Worm (Caenorhabditis elegans) whole organism, L4 larva: ENCODE data around the gene Y62H9A.8.

ENCODE experiments used
- F26F4.8 ChIP-seq: fragments of 200-800 bp; sonication (Bioruptor generic); conservative IDR thresholded peaks from 2 replicates; pipeline ENCODE4 v1.3.6; 2022; ENCODE audit warnings: missing genetic modification characterization, missing compliant biosample characterization
- R02D3.7 ChIP-seq: fragments of 150-350 bp; sonication (generic microtip); optimal IDR thresholded peaks from 3 replicates; lab custom pipeline; 2014; ENCODE audit warnings: missing biosample characterization, missing genetic modification characterization
- Y5F2A.4 ChIP-seq: fragments of 200-800 bp; sonication (Bioruptor generic); optimal IDR thresholded peaks from 2 replicates; lab custom pipeline; 2018; ENCODE audit warnings: mild to moderate bottlenecking, missing genetic modification characterization, missing compliant biosample characterization
- ZK337.2 ChIP-seq: fragments of 200-800 bp; sonication (Bioruptor generic); IDR thresholded peaks from 2 replicates; pipeline ENCODE4 v1.3.6; 2022; ENCODE audit warnings: missing genetic modification reagents, missing genetic modification characterization, missing compliant biosample characterization
- aha-1 ChIP-seq: fragments of 150-350 bp; peaks from one replicate; lab custom pipeline; 2014; ENCODE audit warnings: missing biosample characterization, missing genetic modification characterization
- ama-1 ChIP-seq: fragments of 150-350 bp; optimal IDR thresholded peaks from 2 replicates; lab custom pipeline; 2014; ENCODE audit warnings: inconsistent platforms, mixed read lengths
- arid-1 ChIP-seq: fragments of 200-800 bp; sonication (Bioruptor generic); conservative IDR thresholded peaks from 2 replicates; pipeline ENCODE4 v1.3.6; 2022; ENCODE audit warnings: missing genetic modification reagents, missing genetic modification characterization, missing compliant biosample characterization
- ceh-20 ChIP-seq: fragments of 200-800 bp; sonication (Bioruptor generic); IDR thresholded peaks from 2 replicates; pipeline ENCODE4 v1.3.6; 2022; ENCODE audit warnings: missing genetic modification reagents, missing genetic modification characterization, missing compliant biosample characterization
- ceh-28 ChIP-seq: fragments of 150-350 bp; optimal IDR thresholded peaks from 2 replicates; lab custom pipeline; 2014; ENCODE audit warnings: missing biosample characterization, missing genetic modification reagents, missing genetic modification characterization
- ceh-32 ChIP-seq: sonication (generic microtip); optimal IDR thresholded peaks from 2 replicates; lab custom pipeline; 2016; ENCODE audit warnings: mild to moderate bottlenecking, missing genetic modification characterization, missing compliant biosample characterization; ENCODE audit not compliant: poor library complexity
- ceh-44 ChIP-seq: fragments of 200-800 bp; sonication (Bioruptor generic); IDR thresholded peaks from 2 replicates; pipeline ENCODE4 v1.3.6; 2022; ENCODE audit warnings: missing genetic modification reagents, missing genetic modification characterization, missing compliant biosample characterization
- ceh-62 ChIP-seq: sonication (generic microtip); optimal IDR thresholded peaks from 2 replicates; lab custom pipeline; 2017; ENCODE audit warnings: missing biosample characterization, missing genetic modification characterization
- ces-1 ChIP-seq: fragments of 150-350 bp; sonication (generic microtip); optimal IDR thresholded peaks from 4 replicates; lab custom pipeline; 2014; ENCODE audit warnings: missing biosample characterization, missing genetic modification reagents, missing genetic modification characterization
- dmd-8 ChIP-seq: fragments of 200-800 bp; sonication (Bioruptor generic); IDR thresholded peaks from 2 replicates; pipeline ENCODE4 v1.3.6; 2022; ENCODE audit warnings: missing genetic modification characterization, missing compliant biosample characterization
- egl-27 ChIP-seq: sonication (generic microtip); optimal IDR thresholded peaks from 3 replicates; lab custom pipeline; 2017; ENCODE audit warnings: missing biosample characterization, missing genetic modification reagents, missing genetic modification characterization
- fos-1 ChIP-seq: fragments of 150-350 bp; optimal IDR thresholded peaks from 2 replicates; lab custom pipeline; 2014; ENCODE audit warnings: missing biosample characterization, missing genetic modification characterization
- gei-8 ChIP-seq: fragments of 200-800 bp; sonication (Bioruptor generic); optimal IDR thresholded peaks from 2 replicates; lab custom pipeline; 2018; ENCODE audit warnings: mild to moderate bottlenecking, missing genetic modification characterization, missing compliant biosample characterization
- jun-1 ChIP-seq: fragments of 150-350 bp; optimal IDR thresholded peaks from 2 replicates; lab custom pipeline; 2014; ENCODE audit warnings: missing biosample characterization, missing genetic modification reagents, missing genetic modification characterization
- lin-13 ChIP-seq: fragments of 150-350 bp; optimal IDR thresholded peaks from 2 replicates; lab custom pipeline; 2014; ENCODE audit warnings: missing biosample characterization, missing genetic modification reagents, missing genetic modification characterization
- lir-3 ChIP-seq: sonication (generic microtip); optimal IDR thresholded peaks from 2 replicates; lab custom pipeline; 2016; ENCODE audit warnings: mild to moderate bottlenecking, missing genetic modification characterization, missing compliant biosample characterization
- mdt-29 ChIP-seq: fragments of 200-800 bp; sonication (Bioruptor generic); IDR thresholded peaks from 2 replicates; pipeline ENCODE4 v1.3.6; 2022; ENCODE audit warnings: missing genetic modification reagents, missing genetic modification characterization, missing compliant biosample characterization
- mep-1 ChIP-seq: fragments of 150-350 bp; sonication (generic microtip); optimal IDR thresholded peaks from 3 replicates; lab custom pipeline; 2014; ENCODE audit warnings: missing biosample characterization, missing genetic modification characterization
- mxl-3 ChIP-seq: fragments of 200-800 bp; sonication (Bioruptor generic); optimal IDR thresholded peaks from 2 replicates; lab custom pipeline; 2018; ENCODE audit warnings: mild to moderate bottlenecking, missing genetic modification characterization, missing compliant biosample characterization
- nhr-102 ChIP-seq: sonication (generic microtip); optimal IDR thresholded peaks from 2 replicates; lab custom pipeline; 2016; ENCODE audit warnings: mild to moderate bottlenecking, missing genetic modification characterization, moderate library complexity, missing compliant biosample characterization
- nhr-111 ChIP-seq: fragments of 200-800 bp; sonication (Bioruptor generic); optimal IDR thresholded peaks from 2 replicates; lab custom pipeline; 2018; ENCODE audit warnings: mild to moderate bottlenecking, missing genetic modification characterization, missing compliant biosample characterization
- nhr-237 ChIP-seq: sonication (generic microtip); optimal IDR thresholded peaks from 2 replicates; lab custom pipeline; 2017; ENCODE audit warnings: missing biosample characterization, missing genetic modification characterization
- nhr-48 ChIP-seq: sonication (generic microtip); optimal IDR thresholded peaks from 2 replicates; lab custom pipeline; 2016; ENCODE audit warnings: mild to moderate bottlenecking, missing genetic modification characterization, missing compliant biosample characterization
- nhr-77 ChIP-seq: fragments of 150-350 bp; optimal IDR thresholded peaks from 2 replicates; lab custom pipeline; 2014; ENCODE audit warnings: missing biosample characterization, missing genetic modification characterization
- pha-4 ChIP-seq, 2 experiments: fragments of 150-350 bp in 1 of 2; fragments of 200-800 bp in 1 of 2; sonication (Bioruptor generic) in 1 of 2; IDR thresholded peaks in 1 of 2; optimal IDR thresholded peaks in 1 of 2; 2 replicates each; pipeline versions ENCODE4 v1.3.6 to Lab custom; 2014 to 2022; ENCODE audit warnings: missing genetic modification characterization in 2 of 2, missing genetic modification reagents in 2 of 2, missing biosample characterization in 1 of 2, missing compliant biosample characterization in 1 of 2
- php-3 ChIP-seq: fragments of 200-800 bp; sonication (Bioruptor generic); IDR thresholded peaks from 2 replicates; pipeline ENCODE4 v1.3.6; 2022; ENCODE audit warnings: missing genetic modification reagents, missing genetic modification characterization, missing compliant biosample characterization
- pqm-1 ChIP-seq: sonication (generic microtip); optimal IDR thresholded peaks from 2 replicates; lab custom pipeline; 2017; ENCODE audit warnings: missing biosample characterization, missing genetic modification characterization
- rbr-2 ChIP-seq: sonication (generic microtip); optimal IDR thresholded peaks from 2 replicates; lab custom pipeline; 2016; ENCODE audit warnings: missing genotype, missing genetic modification characterization, missing compliant biosample characterization
- saeg-2 ChIP-seq: fragments of 200-800 bp; sonication (Bioruptor generic); IDR thresholded peaks from 2 replicates; pipeline ENCODE4 v1.3.6; 2022; ENCODE audit warnings: missing genetic modification reagents, missing genetic modification characterization, missing compliant biosample characterization
- set-16 ChIP-seq: fragments of 200-800 bp; sonication (Bioruptor generic); IDR thresholded peaks from 2 replicates; pipeline ENCODE4 v1.3.6; 2022; ENCODE audit warnings: missing genetic modification reagents, missing genetic modification characterization, missing compliant biosample characterization
- snpc-4 ChIP-seq: fragments of 150-350 bp; optimal IDR thresholded peaks from 2 replicates; lab custom pipeline; 2014; ENCODE audit warnings: missing biosample characterization, missing genetic modification characterization
- spr-3 ChIP-seq: fragments of 200-800 bp; sonication (Bioruptor generic); optimal IDR thresholded peaks from 2 replicates; lab custom pipeline; 2018; ENCODE audit warnings: mild to moderate bottlenecking, missing genetic modification characterization, missing compliant biosample characterization
- tra-1 ChIP-seq: fragments of 200-800 bp; sonication (Bioruptor generic); IDR thresholded peaks from 2 replicates; pipeline ENCODE4 v1.3.6; 2022; ENCODE audit warnings: missing genetic modification reagents, missing genetic modification characterization, missing compliant biosample characterization
- unc-62 ChIP-seq, 3 experiments: fragments of 150-350 bp in 1 of 3; sonication (generic microtip); optimal IDR thresholded peaks in 2 of 3; peaks in 1 of 3; 1 replicate in 1 of 3; 2 replicates in 2 of 3; lab custom pipeline; 2014 to 2017; ENCODE audit warnings: missing biosample characterization in 3 of 3, missing genetic modification characterization in 3 of 3, missing genetic modification reagents in 3 of 3, missing genotype in 1 of 3
- zag-1 ChIP-seq: fragments of 150-350 bp; optimal IDR thresholded peaks from 2 replicates; lab custom pipeline; 2014; ENCODE audit warnings: missing biosample characterization, missing genetic modification characterization
- zip-2 ChIP-seq: fragments of 150-350 bp; optimal IDR thresholded peaks from 2 replicates; lab custom pipeline; 2014; ENCODE audit warnings: missing biosample characterization, missing genetic modification characterization
- ztf-7 ChIP-seq: fragments of 150-350 bp; optimal IDR thresholded peaks from 2 replicates; lab custom pipeline; 2014; ENCODE audit warnings: missing biosample characterization, missing genetic modification characterization

Y62H9A.8 gene

ce11 chrX:11872210-11872609 lies 20.0 kb downstream of the Y62H9A.8 start (continued):
- TF ChIP-seq dmd-8 (GFP tag; lab: Robert Waterston, UW) (0 out of 2 replicates have a peak, but pooled peaks have one; percentile 61), mxl-3 (peak; percentile 31), lir-3 (tag; lab: Kevin White, UChicago) (no peak), mep-1 (tag; lab: Kevin White, UChicago) (no peak), nhr-102 (no peak), nhr-237 (tag; lab: Kevin White, UChicago) (no peak), pqm-1 (tag; lab: Kevin White, UChicago) (no peak), php-3 (peak; percentile 49; the same call in 1 of the 2 replicates), ceh-28 (tag; lab: Kevin White, UChicago) (no peak), Y5F2A.4 (no peak), mdt-29 (GFP tag; lab: Robert Waterston, UW) (peak; percentile 71; the same call in 1 of the 2 replicates), unc-62 (GFP tag; optimal IDR thresholded peaks at IDR 0.05 in 1 of 2; lab: Kevin White, UChicago) (peak in 1 of 2 experiments; percentile 18), unc-62 (tag; optimal IDR thresholded peaks at IDR 0.05; lab: Kevin White, UChicago) (no peak), arid-1 (GFP tag; lab: Robert Waterston, UW) (peak; percentile 63), ceh-20 (no peak), spr-3 (GFP tag; lab: Kevin White, UChicago) (peak; percentile 6), fos-1 (tag; lab: Kevin White, UChicago) (no peak), ztf-7 (tag; lab: Kevin White, UChicago) (no peak), F26F4.8 (peak; percentile 38; the same call in 1 of the 2 replicates), lin-13 (no peak), nhr-77 (tag; lab: Kevin White, UChicago) (no peak), ces-1 (GFP tag; lab: Kevin White, UChicago) (no peak), ama-1 (lab: Kevin White, UChicago) (no peak), R02D3.7 (no peak), rbr-2 (no peak), tra-1 (GFP tag; lab: Robert Waterston, UW) (peak; percentile 70), ceh-32 (tag; lab: Kevin White, UChicago) (no peak), nhr-111 (GFP tag; lab: Kevin White, UChicago) (peak; percentile 27), egl-27 (tag; lab: Kevin White, UChicago) (no peak), gei-8 (no peak), pha-4 (GFP tag; IDR thresholded peaks at IDR 0.05; lab: Robert Waterston, UW) (no peak), pha-4 (tag; optimal IDR thresholded peaks at IDR 0.05; lab: Kevin White, UChicago) (no peak), snpc-4 (no peak), ceh-44 (0 out of 2 replicates have a peak, but pooled peaks have one; percentile 26), ceh-62 (tag; lab: Kevin White, UChicago) (no peak), jun-1 (tag; lab: Kevin White, UChicago) (no peak), nhr-48 (tag; lab: Kevin White, UChicago) (peak; percentile 44), zag-1 (tag; lab: Kevin White, UChicago) (no peak), set-16 (GFP tag; lab: Robert Waterston, UW) (no peak), ZK337.2 (GFP tag; lab: Robert Waterston, UW) (no peak), zip-2 (no peak)
- TF ChIP-seq, all 104 proteins: peak for 28

- TF ChIP-seq aha-1 (tag; lab: Kevin White, UChicago) (peak; percentile 13), tra-1 (GFP tag; lab: Robert Waterston, UW) (peak; percentile 47; the same call in 1 of the 2 replicates), saeg-2 (no peak), ceh-44 (0 out of 2 replicates have a peak, but pooled peaks have one; percentile 27)
- TF ChIP-seq, all 104 proteins: peak for 3
These were observed 21.8 kb downstream of the Y62H9A.8 start for ce11 chrX:11870393-11870792.
